Worm (Caenorhabditis elegans) whole organism, late embryonic: ENCODE measurements around the gene Y49F6B.19.

Experiments used
- C08G9.2 ChIP-seq: sonication (generic microtip); optimal IDR thresholded peaks from 2 replicates; lab custom pipeline; 2016; ENCODE audit warnings: mild to moderate bottlenecking, missing genetic modification characterization, moderate library complexity, missing compliant biosample characterization
- F13H6.1 ChIP-seq: sonication (generic microtip); optimal IDR thresholded peaks from 2 replicates; lab custom pipeline; 2016; ENCODE audit warnings: missing genetic modification characterization, missing compliant biosample characterization
- ahr-1 ChIP-seq: sonication (generic microtip); optimal IDR thresholded peaks from 2 replicates; lab custom pipeline; 2016; ENCODE audit warnings: missing genetic modification characterization, missing compliant biosample characterization
- ama-1 ChIP-seq: fragments of 150-350 bp; optimal IDR thresholded peaks from 2 replicates; lab custom pipeline; 2014
- ceh-14 ChIP-seq: sonication (generic microtip); optimal IDR thresholded peaks from 2 replicates; lab custom pipeline; 2016; ENCODE audit warnings: missing genotype, missing genetic modification characterization, missing compliant biosample characterization
- ceh-18 ChIP-seq: sonication (generic microtip); optimal IDR thresholded peaks from 2 replicates; lab custom pipeline; 2016; ENCODE audit warnings: missing genetic modification characterization, missing compliant biosample characterization
- ceh-19 ChIP-seq: fragments of 200-800 bp; sonication (Bioruptor generic); optimal IDR thresholded peaks from 2 replicates; lab custom pipeline; 2018; ENCODE audit warnings: mild to moderate bottlenecking, missing genetic modification characterization, missing compliant biosample characterization
- ceh-2 ChIP-seq: sonication (generic microtip); optimal IDR thresholded peaks from 2 replicates; lab custom pipeline; 2016; ENCODE audit warnings: missing genotype, missing genetic modification characterization, missing compliant biosample characterization
- ceh-22 ChIP-seq: sonication (generic microtip); optimal IDR thresholded peaks from 2 replicates; lab custom pipeline; 2017; ENCODE audit warnings: missing biosample characterization, missing genetic modification characterization
- ceh-24 ChIP-seq: sonication (generic microtip); optimal IDR thresholded peaks from 2 replicates; lab custom pipeline; 2016; ENCODE audit warnings: mild to moderate bottlenecking, missing genetic modification characterization, missing compliant biosample characterization
- ceh-30 ChIP-seq: fragments of 150-350 bp; optimal IDR thresholded peaks from 2 replicates; lab custom pipeline; 2014; ENCODE audit warnings: missing biosample characterization, missing genetic modification characterization
- ceh-31 ChIP-seq: sonication (generic microtip); optimal IDR thresholded peaks from 2 replicates; lab custom pipeline; 2016; ENCODE audit warnings: missing genetic modification characterization, missing compliant biosample characterization
- ceh-34 ChIP-seq: sonication (generic microtip); optimal IDR thresholded peaks from 2 replicates; lab custom pipeline; 2016; ENCODE audit warnings: mild to moderate bottlenecking, missing genetic modification characterization, missing compliant biosample characterization
- ceh-48 ChIP-seq: sonication (generic microtip); optimal IDR thresholded peaks from 2 replicates; lab custom pipeline; 2016; ENCODE audit warnings: missing genetic modification characterization, inconsistent platforms, missing compliant biosample characterization
- ceh-6 ChIP-seq: fragments of 200-800 bp; sonication (Bioruptor generic); optimal IDR thresholded peaks from 2 replicates; lab custom pipeline; 2018; ENCODE audit warnings: mild to moderate bottlenecking, missing genetic modification characterization, missing compliant biosample characterization
- che-1 ChIP-seq: sonication (generic microtip); optimal IDR thresholded peaks from 2 replicates; lab custom pipeline; 2016; ENCODE audit warnings: mild to moderate bottlenecking, missing genetic modification characterization, missing compliant biosample characterization
- elt-2 ChIP-seq: sonication (generic microtip); optimal IDR thresholded peaks from 2 replicates; lab custom pipeline; 2016; ENCODE audit warnings: missing genetic modification reagents, missing genetic modification characterization, missing compliant biosample characterization
- elt-4 ChIP-seq: sonication (generic microtip); optimal IDR thresholded peaks from 2 replicates; lab custom pipeline; 2016; ENCODE audit warnings: missing genetic modification characterization, missing compliant biosample characterization
- ets-4 ChIP-seq: sonication (generic microtip); optimal IDR thresholded peaks from 2 replicates; lab custom pipeline; 2016; ENCODE audit warnings: missing genetic modification characterization, missing compliant biosample characterization
- fax-1 ChIP-seq: sonication (generic microtip); optimal IDR thresholded peaks from 2 replicates; lab custom pipeline; 2016; ENCODE audit warnings: missing genotype, missing genetic modification characterization, missing compliant biosample characterization
- gmeb-2 ChIP-seq: sonication (generic microtip); optimal IDR thresholded peaks from 2 replicates; lab custom pipeline; 2016; ENCODE audit warnings: missing genetic modification characterization, inconsistent platforms, missing compliant biosample characterization
- hlh-15 ChIP-seq: sonication (generic microtip); optimal IDR thresholded peaks from 2 replicates; lab custom pipeline; 2016; ENCODE audit warnings: missing genetic modification characterization, missing compliant biosample characterization
- hlh-8 ChIP-seq: sonication (generic microtip); optimal IDR thresholded peaks from 2 replicates; lab custom pipeline; 2016; ENCODE audit warnings: missing genotype, missing genetic modification characterization, missing compliant biosample characterization
- lim-6 ChIP-seq: sonication (generic microtip); optimal IDR thresholded peaks from 2 replicates; lab custom pipeline; 2016; ENCODE audit warnings: missing genetic modification characterization, missing compliant biosample characterization
- mec-3 ChIP-seq: sonication (generic microtip); optimal IDR thresholded peaks from 2 replicates; lab custom pipeline; 2016; ENCODE audit warnings: borderline replicate concordance, missing genetic modification characterization, missing compliant biosample characterization
- nfya-1 ChIP-seq: sonication (generic microtip); optimal IDR thresholded peaks from 2 replicates; lab custom pipeline; 2017; ENCODE audit warnings: missing genetic modification characterization, mild to moderate bottlenecking, missing compliant biosample characterization, antibody characterized with exemption, moderate library complexity
- nhr-11 ChIP-seq: fragments of 150-350 bp; optimal IDR thresholded peaks from 2 replicates; lab custom pipeline; 2014; ENCODE audit warnings: missing biosample characterization, missing genetic modification characterization
- pat-9 ChIP-seq: fragments of 200-800 bp; sonication (Bioruptor generic); optimal IDR thresholded peaks from 2 replicates; lab custom pipeline; 2018; ENCODE audit warnings: mild to moderate bottlenecking, missing genetic modification characterization, moderate library complexity, missing compliant biosample characterization
- pax-1 ChIP-seq: fragments of 150-350 bp; optimal IDR thresholded peaks from 2 replicates; lab custom pipeline; 2014; ENCODE audit warnings: missing biosample characterization, missing genetic modification characterization
- pha-2 ChIP-seq: sonication (generic microtip); optimal IDR thresholded peaks from 2 replicates; lab custom pipeline; 2017; ENCODE audit warnings: mild to moderate bottlenecking, missing genetic modification characterization, missing compliant biosample characterization
- pqm-1 ChIP-seq: sonication (generic microtip); optimal IDR thresholded peaks from 2 replicates; lab custom pipeline; 2016; ENCODE audit warnings: missing genetic modification characterization, missing compliant biosample characterization
- pros-1 ChIP-seq: fragments of 150-350 bp; optimal IDR thresholded peaks from 2 replicates; lab custom pipeline; 2014; ENCODE audit warnings: missing biosample characterization, missing genetic modification reagents, missing genetic modification characterization
- ref-2 ChIP-seq: sonication (generic microtip); optimal IDR thresholded peaks from 2 replicates; lab custom pipeline; 2016; ENCODE audit warnings: missing genetic modification characterization, missing compliant biosample characterization
- rnt-1 ChIP-seq: sonication (generic microtip); optimal IDR thresholded peaks from 2 replicates; lab custom pipeline; 2016; ENCODE audit warnings: missing genetic modification characterization, missing compliant biosample characterization
- sdc-2 ChIP-seq: sonication (generic microtip); optimal IDR thresholded peaks from 2 replicates; lab custom pipeline; 2016; ENCODE audit warnings: missing genotype, missing genetic modification characterization, missing compliant biosample characterization
- syd-9 ChIP-seq: sonication (generic microtip); optimal IDR thresholded peaks from 2 replicates; lab custom pipeline; 2016; ENCODE audit warnings: mild to moderate bottlenecking, missing genetic modification characterization, moderate library complexity, missing compliant biosample characterization
- tbx-2 ChIP-seq: sonication (generic microtip); optimal IDR thresholded peaks from 2 replicates; lab custom pipeline; 2016; ENCODE audit warnings: missing genetic modification characterization, missing compliant biosample characterization
- tbx-7 ChIP-seq: sonication (generic microtip); optimal IDR thresholded peaks from 2 replicates; lab custom pipeline; 2016; ENCODE audit warnings: missing genotype, missing genetic modification characterization, missing compliant biosample characterization
- ttx-3 ChIP-seq: sonication (generic microtip); optimal IDR thresholded peaks from 2 replicates; lab custom pipeline; 2016; ENCODE audit warnings: missing genetic modification reagents, missing genetic modification characterization, missing compliant biosample characterization
- unc-3 ChIP-seq, 2 experiments: fragments of 200-800 bp in 1 of 2; sonication (Bioruptor generic) in 1 of 2; sonication (generic microtip) in 1 of 2; conservative IDR thresholded peaks in 1 of 2; optimal IDR thresholded peaks in 1 of 2; 2 replicates each; pipeline versions ENCODE4 v1.3.6 to Lab custom; 2016 to 2022; ENCODE audit warnings: missing compliant biosample characterization in 2 of 2, missing genetic modification characterization in 2 of 2, missing genetic modification reagents in 1 of 2
- unc-42 ChIP-seq: sonication (generic microtip); optimal IDR thresholded peaks from 2 replicates; lab custom pipeline; 2016; ENCODE audit warnings: missing genotype, missing genetic modification characterization, missing compliant biosample characterization
- unc-55 ChIP-seq: sonication (generic microtip); optimal IDR thresholded peaks from 2 replicates; lab custom pipeline; 2017; ENCODE audit warnings: missing biosample characterization, missing genetic modification reagents, missing genetic modification characterization
- unc-86 ChIP-seq: sonication (generic microtip); optimal IDR thresholded peaks from 2 replicates; lab custom pipeline; 2016; ENCODE audit warnings: missing genetic modification characterization, missing compliant biosample characterization
- zip-5 ChIP-seq: sonication (generic microtip); optimal IDR thresholded peaks from 2 replicates; lab custom pipeline; 2016; ENCODE audit warnings: missing genetic modification characterization, missing compliant biosample characterization
- ztf-16 ChIP-seq: sonication (generic microtip); optimal IDR thresholded peaks from 2 replicates; lab custom pipeline; 2017; ENCODE audit warnings: missing genetic modification characterization, missing compliant biosample characterization

The Y49F6B.19 gene

ce11 chrII:3502520-3503323, 9.4 kb downstream of the Y49F6B.19 start, which contains the start of the genes col-71 and Y49F6B.2:
Gene col-71 (minus strand): TSS chrII:3502570.
Gene Y49F6B.2 (plus strand): TSS chrII:3502968.
- TF ChIP-seq zip-5 (peak; percentile 83), ttx-3 (peak; percentile 49), hlh-8 (tag; lab: Kevin White, UChicago) (peak; percentile 60), C08G9.2 (tag; lab: Kevin White, UChicago) (peak; percentile 90), ceh-2 (tag; lab: Kevin White, UChicago) (peak; percentile 86), nfya-1 (tag; lab: Kevin White, UChicago) (peak; percentile 32), ama-1 (no peak), ref-2 (tag; lab: Kevin White, UChicago) (peak; percentile 76), elt-2 (peak; percentile 67), unc-55 (GFP tag; lab: Kevin White, UChicago) (no peak), rnt-1 (peak; percentile 73), ahr-1 (peak; percentile 58), tbx-2 (tag; lab: Kevin White, UChicago) (peak; percentile 83), elt-4 (no peak), ceh-6 (no peak), ceh-14 (tag; lab: Kevin White, UChicago) (peak; percentile 89), unc-3 (GFP tag; conservative IDR thresholded peaks at IDR 0.05; lab: Robert Waterston, UW) (no peak), unc-3 (tag; optimal IDR thresholded peaks at IDR 0.05; lab: Kevin White, UChicago) (peak; percentile 31), pha-2 (no peak), lim-6 (peak; percentile 63), hlh-15 (peak; percentile 1), mec-3 (tag; lab: Kevin White, UChicago) (peak; percentile 86), gmeb-2 (tag; lab: Kevin White, UChicago) (peak; percentile 30), syd-9 (tag; lab: Kevin White, UChicago) (no peak), unc-42 (tag; lab: Kevin White, UChicago) (peak; percentile 100), F13H6.1 (peak; percentile 51), ceh-30 (tag; lab: Kevin White, UChicago) (peak; percentile 53), ceh-19 (GFP tag; lab: Kevin White, UChicago) (no peak), nhr-11 (no peak), ceh-48 (no peak), ets-4 (tag; lab: Kevin White, UChicago) (peak; percentile 88), ceh-22 (tag; lab: Kevin White, UChicago) (no peak), pax-1 (tag; lab: Kevin White, UChicago) (peak; percentile 44), unc-86 (tag; lab: Kevin White, UChicago) (peak; percentile 34), fax-1 (tag; lab: Kevin White, UChicago) (peak; percentile 70), ceh-31 (peak; percentile 96), ceh-24 (no peak), che-1 (peak; percentile 22), tbx-7 (tag; lab: Kevin White, UChicago) (peak; percentile 84), pqm-1 (tag; lab: Kevin White, UChicago) (no peak), pat-9 (no peak), ztf-16 (peak; percentile 48), pros-1 (tag; lab: Kevin White, UChicago) (no peak), ceh-18 (tag; lab: Kevin White, UChicago) (peak; percentile 55), ceh-34 (peak; percentile 24), sdc-2 (tag; lab: Kevin White, UChicago) (no peak)
